Fruit fly (Drosophila melanogaster) whole organism, embryonic: ENCODE results near the gene drongo.
A peak's percentile ranks its signal among the peaks of the same experiment; 100 is the strongest.

ENCODE experiments used
- Ada2b ChIP-seq: fragments of 200-800 bp; sonication (Bioruptor generic); IDR thresholded peaks from 2 replicates; pipeline ENCODE4 v1.3.6; 2022; ENCODE audit warnings: missing biosample characterization, missing genetic modification characterization
- CG14667 ChIP-seq: fragments of 200-800 bp; sonication (Bioruptor generic); IDR thresholded peaks from 2 replicates; pipeline ENCODE4 v1.3.6; 2022; ENCODE audit warnings: missing biosample characterization, missing genetic modification characterization
- CG4820 ChIP-seq: fragments of 200-800 bp; sonication (Bioruptor generic); optimal IDR thresholded peaks from 3 replicates; lab custom pipeline; 2016; ENCODE audit warnings: missing biosample characterization, missing genetic modification characterization
- Gsc ChIP-seq: fragments of 200-800 bp; sonication (Bioruptor generic); IDR thresholded peaks from 2 replicates; pipeline ENCODE4 v1.3.6; 2022; ENCODE audit warnings: missing biosample characterization, missing genetic modification characterization
- H2.0 ChIP-seq: fragments of 200-800 bp; sonication (Bioruptor generic); IDR thresholded peaks from 2 replicates; pipeline ENCODE4 v1.3.6; 2022; ENCODE audit warnings: missing biosample characterization, missing genetic modification characterization
- Hr3 ChIP-seq: fragments of 200-800 bp; sonication (Bioruptor generic); optimal IDR thresholded peaks from 3 replicates; lab custom pipeline; 2016; ENCODE audit warnings: missing biosample characterization, missing genetic modification characterization
- Sry-δ ChIP-seq: fragments of 200-800 bp; sonication (Bioruptor generic); optimal IDR thresholded peaks from 2 replicates; lab custom pipeline; 2016; ENCODE audit warnings: missing biosample characterization, missing genetic modification characterization
- ara ChIP-seq: fragments of 200-800 bp; sonication (Bioruptor generic); IDR thresholded peaks from 2 replicates; pipeline ENCODE4 v1.3.6; 2022; ENCODE audit warnings: missing biosample characterization, missing genetic modification characterization
- insv ChIP-seq, 2 experiments: fragments of 200-800 bp; sonication (Bioruptor generic); optimal IDR thresholded peaks; 3 replicates each; lab custom pipeline; 2016 to 2018; ENCODE audit warnings: missing biosample characterization in 2 of 2, missing genetic modification characterization in 2 of 2
- zf30C ChIP-seq: fragments of 200-800 bp; sonication (Bioruptor generic); optimal IDR thresholded peaks from 3 replicates; lab custom pipeline; 2018; ENCODE audit warnings: missing biosample characterization, mild to moderate bottlenecking, missing genetic modification characterization

DNA sequence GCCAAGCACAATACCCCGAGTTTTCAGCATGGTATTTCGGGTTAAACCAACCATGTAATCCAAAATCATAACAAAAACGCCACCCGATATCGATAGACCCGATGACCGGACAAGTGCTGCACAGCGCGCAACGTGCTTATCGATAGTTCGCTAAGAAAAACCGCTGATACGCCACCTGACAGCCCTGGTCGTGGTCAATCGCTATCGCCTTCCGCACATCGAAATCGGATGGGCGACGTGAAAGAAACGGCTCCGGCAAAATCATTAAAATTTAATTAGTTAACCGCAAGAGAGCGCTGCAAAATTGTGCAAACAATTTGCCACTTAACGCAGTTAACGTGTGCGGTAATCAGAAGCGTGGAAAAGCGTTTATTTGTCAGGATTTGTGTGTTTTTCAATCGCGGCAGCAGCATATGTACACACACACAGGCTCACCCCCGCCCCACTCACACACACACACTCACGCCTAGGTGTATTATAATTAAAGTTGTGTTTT, 25.1 kb downstream of the drongo start, which contains the start of the genes CG3862 and dock:
- TF ChIP-seq Gsc (GFP tag; lab: Robert Waterston, UW) (no peak), H2.0 (no peak; the same call in 1 of the 2 replicates), zf30C (GFP tag; lab: Kevin White, UChicago) (no peak), Sry-δ (GFP tag; lab: Kevin White, UChicago) (peak; percentile 89), Ada2b (GFP tag; lab: Robert Waterston, UW) (no peak), CG4820 (GFP tag; lab: Kevin White, UChicago) (peak; percentile 18), Hr3 (GFP tag; lab: Kevin White, UChicago) (peak; percentile 11), CG14667 (GFP tag; lab: Robert Waterston, UW) (no peak), insv (GFP tag; optimal IDR thresholded peaks at IDR 0.05; lab: Kevin White, UChicago) (peak in 1 of 2 experiments; percentile 23), ara (GFP tag; lab: Robert Waterston, UW) (peak; percentile 37; the same call in 1 of the 2 replicates)
